Fruit fly (Drosophila melanogaster) whole organism, larva: ENCODE data around the gene Sec16.

Source experiments
- noc ChIP-seq: fragments of 200-800 bp; sonication (Bioruptor generic); optimal IDR thresholded peaks from 3 replicates; lab custom pipeline; 2019; ENCODE audit warnings: missing biosample characterization, mild to moderate bottlenecking, missing genetic modification characterization, moderate library complexity

Gene Sec16

dm6 chrX:12613248-12613805, 17.5 kb downstream of the Sec16 start:
- peak; percentile 77 for TF ChIP-seq noc (tag; lab: Kevin White, UChicago)

dm6 chrX:12615752-12616366, 20.0 kb downstream of the Sec16 start, which contains the start of gene CG11085:
Gene CG11085, plus strand, starts transcription at chrX:12616316.
- no peak for TF ChIP-seq noc (tag; lab: Kevin White, UChicago)

dm6 chrX:12621640-12622039, 25.8 kb downstream of the Sec16 start:
- TF ChIP-seq noc (tag; lab: Kevin White, UChicago): no peak

- TF ChIP-seq noc (tag; lab: Kevin White, UChicago): no peak
Observed at dm6 chrX:12623992-12624391, 28.1 kb downstream of the Sec16 start, which contains the start of gene CG15728. Gene CG15728, plus strand, starts transcription at chrX:12624292.

- TF ChIP-seq noc (tag; lab: Kevin White, UChicago): no peak
Observed at dm6 chrX:12625594-12626274, 29.9 kb downstream of the Sec16 start.

dm6 chrX:12629564-12629963, 33.7 kb downstream of the Sec16 start, which contains the start of the genes Aven and CG2540:
Gene Aven, minus strand, starts transcription at chrX:12629640.
Gene CG2540, plus strand, starts transcription at chrX:12629878.
- TF ChIP-seq noc (tag; lab: Kevin White, UChicago): peak; percentile 89

dm6 chrX:12631317-12632156, 35.7 kb downstream of the Sec16 start, which contains the start of gene Tomosyn:
Gene Tomosyn, plus strand, starts transcription at chrX:12631605.
- peak; percentile 47 for TF ChIP-seq noc (tag; lab: Kevin White, UChicago)

dm6 chrX:12632157-12632422, 36.2 kb downstream of the Sec16 start:
- no peak for TF ChIP-seq noc (tag; lab: Kevin White, UChicago)

dm6 chrX:12633204-12633603, 37.4 kb downstream of the Sec16 start:
- no peak for TF ChIP-seq noc (tag; lab: Kevin White, UChicago)

dm6 chrX:12633992-12634391, 38.1 kb downstream of the Sec16 start:
- no peak for TF ChIP-seq noc (tag; lab: Kevin White, UChicago)

dm6 chrX:12645361-12645760, 49.5 kb downstream of the Sec16 start:
- no peak for TF ChIP-seq noc (tag; lab: Kevin White, UChicago)

dm6 chrX:12651613-12652012, 55.8 kb downstream of the Sec16 start:
- TF ChIP-seq noc (tag; lab: Kevin White, UChicago): no peak

- TF ChIP-seq noc (tag; lab: Kevin White, UChicago): no peak
Observed at dm6 chrX:12653574-12653973, 57.7 kb downstream of the Sec16 start, which contains the start of gene CkIalpha. Gene CkIalpha, plus strand, starts transcription at chrX:12653626.

dm6 chrX:12654288-12654729, 58.5 kb downstream of the Sec16 start:
- peak; percentile 14 for TF ChIP-seq noc (tag; lab: Kevin White, UChicago)

- TF ChIP-seq noc (tag; lab: Kevin White, UChicago): no peak
Observed at dm6 chrX:12658400-12658998, 62.7 kb downstream of the Sec16 start.
